Worm (Caenorhabditis elegans) whole organism, early embryonic: Measurements from ENCODE around the gene F15B9.10.

ENCODE experiments used
- B0310.2 ChIP-seq: sonication (generic microtip); optimal IDR thresholded peaks from 2 replicates; lab custom pipeline; 2016; ENCODE audit warnings: mild to moderate bottlenecking, missing genetic modification characterization, missing compliant biosample characterization
- F13C5.2 ChIP-seq: sonication (generic microtip); optimal IDR thresholded peaks from 2 replicates; lab custom pipeline; 2017; ENCODE audit warnings: mild to moderate bottlenecking, missing genetic modification characterization, inconsistent platforms, missing compliant biosample characterization
- aly-1 ChIP-seq: sonication (generic microtip); optimal IDR thresholded peaks from 2 replicates; lab custom pipeline; 2016; ENCODE audit warnings: missing genetic modification characterization, missing compliant biosample characterization
- ama-1 ChIP-seq: fragments of 150-350 bp; optimal IDR thresholded peaks from 2 replicates; lab custom pipeline; 2014
- ceh-13 ChIP-seq: fragments of 200-800 bp; sonication (Bioruptor generic); optimal IDR thresholded peaks from 2 replicates; lab custom pipeline; 2018; ENCODE audit warnings: mild to moderate bottlenecking, missing genetic modification characterization, missing compliant biosample characterization
- ceh-36 ChIP-seq: sonication (generic microtip); optimal IDR thresholded peaks from 2 replicates; lab custom pipeline; 2016; ENCODE audit warnings: missing genetic modification characterization, inconsistent platforms, missing compliant biosample characterization
- ets-7 ChIP-seq: sonication (generic microtip); optimal IDR thresholded peaks from 2 replicates; lab custom pipeline; 2016; ENCODE audit warnings: missing genotype, missing genetic modification characterization, missing compliant biosample characterization
- flt-1 ChIP-seq: fragments of 200-800 bp; sonication (Bioruptor generic); IDR thresholded peaks from 2 replicates; pipeline ENCODE4 v1.3.6; 2022; ENCODE audit warnings: missing genetic modification characterization, missing compliant biosample characterization
- hmbx-1 ChIP-seq: sonication (generic microtip); optimal IDR thresholded peaks from 2 replicates; lab custom pipeline; 2016; ENCODE audit warnings: mild to moderate bottlenecking, missing genetic modification characterization, missing compliant biosample characterization
- hmg-4 ChIP-seq: fragments of 200-800 bp; sonication (Bioruptor generic); optimal IDR thresholded peaks from 2 replicates; lab custom pipeline; 2018; ENCODE audit warnings: mild to moderate bottlenecking, missing genetic modification characterization, missing compliant biosample characterization
- hnd-1 ChIP-seq: sonication (generic microtip); optimal IDR thresholded peaks from 2 replicates; lab custom pipeline; 2016; ENCODE audit warnings: missing genetic modification characterization, missing compliant biosample characterization
- pes-1 ChIP-seq: fragments of 200-800 bp; sonication (Bioruptor generic); IDR thresholded peaks from 2 replicates; pipeline ENCODE4 v1.3.6; 2022; ENCODE audit warnings: missing genetic modification reagents, missing genetic modification characterization, missing compliant biosample characterization
- scrt-1 ChIP-seq: fragments of 200-800 bp; sonication (Bioruptor generic); IDR thresholded peaks from 2 replicates; pipeline ENCODE4 v1.3.6; 2022; ENCODE audit warnings: missing genetic modification characterization, missing compliant biosample characterization
- sea-1 ChIP-seq: fragments of 200-800 bp; sonication (Bioruptor generic); conservative IDR thresholded peaks from 2 replicates; pipeline ENCODE4 v1.3.6; 2022; ENCODE audit warnings: missing genetic modification characterization, missing compliant biosample characterization
- tbx-11 ChIP-seq: fragments of 200-800 bp; sonication (Bioruptor generic); IDR thresholded peaks from 2 replicates; pipeline ENCODE4 v1.3.6; 2022; ENCODE audit warnings: missing genetic modification characterization, missing compliant biosample characterization
- tbx-37 ChIP-seq: fragments of 200-800 bp; sonication (Bioruptor generic); conservative IDR thresholded peaks from 2 replicates; pipeline ENCODE4 v1.3.6; 2022; ENCODE audit warnings: missing genetic modification reagents, missing genetic modification characterization, missing compliant biosample characterization
- tra-4 ChIP-seq: sonication (generic microtip); optimal IDR thresholded peaks from 2 replicates; lab custom pipeline; 2017; ENCODE audit warnings: missing genetic modification characterization, missing compliant biosample characterization

F15B9.10 gene

ce11 chrV:13043832-13044521, 35.3 kb upstream of the F15B9.10 start:
- no peak for TF ChIP-seq hmbx-1 (tag; lab: Kevin White, UChicago)
- TF ChIP-seq ceh-36 (tag; lab: Kevin White, UChicago), result no peak
- no peak for TF ChIP-seq sea-1 (GFP tag; lab: Robert Waterston, UW)
- TF ChIP-seq hmg-4 (GFP tag; lab: Kevin White, UChicago), result no peak
- no peak for TF ChIP-seq ets-7
- TF ChIP-seq B0310.2 (tag; lab: Kevin White, UChicago), result no peak

ce11 chrV:13043195-13043762, 34.6 kb upstream of the F15B9.10 start, which contains the start of gene lap-2:
lap-2 (plus strand) TSS chrV:13043712.
- TF ChIP-seq ama-1 (lab: Kevin White, UChicago), result no peak
- TF ChIP-seq F13C5.2 (tag; lab: Kevin White, UChicago), result no peak
- TF ChIP-seq pes-1 (GFP tag; lab: Robert Waterston, UW), result no peak
- TF ChIP-seq tbx-11, result no peak
- TF ChIP-seq tbx-37 (GFP tag; lab: Robert Waterston, UW), result no peak
- no peak for TF ChIP-seq B0310.2 (tag; lab: Kevin White, UChicago)
- no peak for TF ChIP-seq flt-1 (GFP tag; lab: Robert Waterston, UW)
- no peak for TF ChIP-seq aly-1 (tag; lab: Kevin White, UChicago)
- no peak for TF ChIP-seq ceh-13 (GFP tag; lab: Kevin White, UChicago)
- no peak for TF ChIP-seq ets-7
- TF ChIP-seq sea-1 (GFP tag; lab: Robert Waterston, UW), result no peak
- TF ChIP-seq hmbx-1 (tag; lab: Kevin White, UChicago), result no peak
- TF ChIP-seq scrt-1, result no peak
- TF ChIP-seq hmg-4 (GFP tag; lab: Kevin White, UChicago), result no peak
- TF ChIP-seq ceh-36 (tag; lab: Kevin White, UChicago), result no peak
- TF ChIP-seq tra-4 (tag; lab: Kevin White, UChicago), result no peak
- TF ChIP-seq hnd-1 (tag; lab: Kevin White, UChicago), result no peak

ce11 chrV:13041666-13042065, 32.9 kb upstream of the F15B9.10 start, which contains the start of gene scyl-1:
scyl-1 (minus strand) TSS chrV:13041721.
- TF ChIP-seq flt-1 (GFP tag; lab: Robert Waterston, UW), result peak; percentile 31; the same call in 1 of the 2 replicates
- TF ChIP-seq hmg-4 (GFP tag; lab: Kevin White, UChicago), result no peak
- no peak for TF ChIP-seq ets-7
- no peak for TF ChIP-seq tra-4 (tag; lab: Kevin White, UChicago)
- no peak for TF ChIP-seq ceh-13 (GFP tag; lab: Kevin White, UChicago)
- TF ChIP-seq pes-1 (GFP tag; lab: Robert Waterston, UW), result no peak
- TF ChIP-seq tbx-37 (GFP tag; lab: Robert Waterston, UW), result 0 out of 2 replicates have a peak, but pooled peaks have one; percentile 16
- TF ChIP-seq hnd-1 (tag; lab: Kevin White, UChicago), result no peak
- TF ChIP-seq F13C5.2 (tag; lab: Kevin White, UChicago), result peak; percentile 11
- TF ChIP-seq ama-1 (lab: Kevin White, UChicago), result no peak

ce11 chrV:13036466-13036865, 27.7 kb upstream of the F15B9.10 start, which contains the start of gene W07G4.2:
W07G4.2 (minus strand) TSS chrV:13036566.
- TF ChIP-seq ets-7, result no peak
- no peak for TF ChIP-seq hmg-4 (GFP tag; lab: Kevin White, UChicago)
- no peak for TF ChIP-seq tbx-11
- no peak for TF ChIP-seq hmbx-1 (tag; lab: Kevin White, UChicago)
- TF ChIP-seq hnd-1 (tag; lab: Kevin White, UChicago), result no peak

ce11 chrV:13034604-13035003, 25.9 kb upstream of the F15B9.10 start, which contains the start of gene W07G4.7:
W07G4.7 (minus strand) TSS chrV:13034704.
- TF ChIP-seq B0310.2 (tag; lab: Kevin White, UChicago), result no peak
- no peak for TF ChIP-seq hmg-4 (GFP tag; lab: Kevin White, UChicago)
- TF ChIP-seq ceh-13 (GFP tag; lab: Kevin White, UChicago), result no peak
- TF ChIP-seq F13C5.2 (tag; lab: Kevin White, UChicago), result no peak
- no peak for TF ChIP-seq hnd-1 (tag; lab: Kevin White, UChicago)

ce11 chrV:13033223-13033622, 24.5 kb upstream of the F15B9.10 start, which contains the start of gene W07G4.1:
W07G4.1 (plus strand) TSS chrV:13033523.
- TF ChIP-seq B0310.2 (tag; lab: Kevin White, UChicago) (no peak), tra-4 (tag; lab: Kevin White, UChicago) (no peak), ama-1 (lab: Kevin White, UChicago) (no peak)

- TF ChIP-seq ceh-36 (tag; lab: Kevin White, UChicago) (no peak), aly-1 (tag; lab: Kevin White, UChicago) (no peak), hnd-1 (tag; lab: Kevin White, UChicago) (no peak), ama-1 (lab: Kevin White, UChicago) (no peak), flt-1 (GFP tag; lab: Robert Waterston, UW) (no peak), ets-7 (no peak), tbx-11 (no peak), sea-1 (GFP tag; lab: Robert Waterston, UW) (no peak), scrt-1 (no peak), tra-4 (tag; lab: Kevin White, UChicago) (no peak), ceh-13 (GFP tag; lab: Kevin White, UChicago) (no peak), F13C5.2 (tag; lab: Kevin White, UChicago) (no peak), hmbx-1 (tag; lab: Kevin White, UChicago) (no peak), tbx-37 (GFP tag; lab: Robert Waterston, UW) (no peak), pes-1 (GFP tag; lab: Robert Waterston, UW) (no peak), hmg-4 (GFP tag; lab: Kevin White, UChicago) (no peak), B0310.2 (tag; lab: Kevin White, UChicago) (no peak)
These were observed 20.1 kb upstream of the F15B9.10 start for ce11 chrV:13028871-13029270.
